Fruit fly (Drosophila melanogaster) whole organism, embryonic: ENCODE measurements around the gene Sfp26Ad.

Experiments used
- CG18599 ChIP-seq: fragments of 200-800 bp; sonication (Bioruptor generic); optimal IDR thresholded peaks from 3 replicates; lab custom pipeline; 2017; ENCODE audit warnings: missing biosample characterization, missing genetic modification characterization, mild to moderate bottlenecking, moderate library complexity, missing genetic modification reagents
- CHES-1-like ChIP-seq: fragments of 200-800 bp; sonication (Bioruptor generic); optimal IDR thresholded peaks from 2 replicates; lab custom pipeline; 2016; ENCODE audit warnings: missing biosample characterization, missing genetic modification characterization
- Ets97D ChIP-seq: fragments of 200-800 bp; sonication (Bioruptor generic); optimal IDR thresholded peaks from 3 replicates; lab custom pipeline; 2016; ENCODE audit warnings: missing biosample characterization, missing genetic modification characterization
- chif ChIP-seq, 2 experiments: fragments of 200-800 bp; sonication (Bioruptor generic); optimal IDR thresholded peaks; 3 replicates each; lab custom pipeline; 2016; ENCODE audit warnings: missing biosample characterization in 2 of 2, missing genetic modification characterization in 2 of 2
- knrl ChIP-seq: fragments of 200-800 bp; sonication (Bioruptor generic); IDR thresholded peaks from 3 replicates; pipeline ENCODE4 v1.3.6; 2022; ENCODE audit warnings: missing biosample characterization, missing genetic modification characterization; ENCODE audit not compliant: partially characterized antibody

DNA sequence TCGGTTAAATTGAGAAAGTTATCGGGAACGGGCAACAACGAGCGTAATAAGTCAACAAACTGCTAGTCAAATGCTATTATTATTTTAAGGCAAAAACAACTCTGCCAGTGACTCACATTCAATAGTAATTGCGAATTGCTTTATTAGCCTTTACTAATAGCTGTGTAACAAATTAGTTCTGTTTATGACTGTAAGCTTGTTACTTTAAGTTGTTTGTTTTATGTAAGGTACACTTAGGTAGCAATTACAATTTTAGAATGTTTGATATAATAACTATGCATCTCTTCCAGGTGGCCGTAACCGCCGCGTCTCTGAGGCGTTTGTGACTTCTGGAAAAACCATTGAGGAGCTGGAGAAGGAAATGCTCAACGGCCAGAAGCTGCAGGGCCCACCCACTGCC lies 3.6 kb upstream of the Sfp26Ad start:
- TF ChIP-seq knrl (GFP tag; lab: Robert Waterston, UW) (no peak), CG18599 (GFP tag; lab: Kevin White, UChicago) (no peak), Ets97D (no peak), CHES-1-like (GFP tag; lab: Kevin White, UChicago) (no peak), chif (GFP tag; optimal IDR thresholded peaks at IDR 0.05; lab: Kevin White, UChicago) (no peak)
